Worm (Caenorhabditis elegans) whole organism, young adult: Measurements from ENCODE around the gene W08G11.1.

Experiments
- B0019.2 ChIP-seq: fragments of 200-800 bp; sonication (Bioruptor generic); conservative IDR thresholded peaks from 2 replicates; pipeline ENCODE4 v1.3.6; 2022; ENCODE audit warnings: missing genetic modification reagents, missing genetic modification characterization, missing compliant biosample characterization
- D2030.7 ChIP-seq: fragments of 200-800 bp; sonication (Bioruptor generic); IDR thresholded peaks from 2 replicates; pipeline ENCODE4 v1.3.6; 2022; ENCODE audit warnings: missing genetic modification reagents, missing genetic modification characterization, missing compliant biosample characterization
- F22D6.2 ChIP-seq: sonication (generic microtip); optimal IDR thresholded peaks from 2 replicates; lab custom pipeline; 2016; ENCODE audit warnings: mild to moderate bottlenecking, missing genetic modification characterization, missing compliant biosample characterization
- T07F8.4 ChIP-seq: sonication (generic microtip); optimal IDR thresholded peaks from 2 replicates; lab custom pipeline; 2016; ENCODE audit warnings: mild to moderate bottlenecking, missing genetic modification characterization, moderate library complexity, missing compliant biosample characterization
- Y56A3A.18 ChIP-seq: fragments of 200-800 bp; sonication (Bioruptor generic); IDR thresholded peaks from 2 replicates; pipeline ENCODE4 v1.3.6; 2022; ENCODE audit warnings: missing genetic modification reagents, missing genetic modification characterization, missing compliant biosample characterization
- athp-1 ChIP-seq: sonication (generic microtip); optimal IDR thresholded peaks from 2 replicates; lab custom pipeline; 2017; ENCODE audit warnings: mild to moderate bottlenecking, missing genetic modification characterization, missing compliant biosample characterization
- attf-3 ChIP-seq: fragments of 200-800 bp; sonication (Bioruptor generic); conservative IDR thresholded peaks from 2 replicates; pipeline ENCODE4 v1.3.6; 2022; ENCODE audit warnings: missing genetic modification reagents, missing genetic modification characterization, missing compliant biosample characterization
- attf-6 ChIP-seq: fragments of 200-800 bp; sonication (Bioruptor generic); IDR thresholded peaks from 2 replicates; pipeline ENCODE4 v1.3.6; 2022; ENCODE audit warnings: missing genetic modification reagents, missing genetic modification characterization, missing compliant biosample characterization
- cebp-1 ChIP-seq, 2 experiments: fragments of 200-800 bp in 1 of 2; sonication (Bioruptor generic) in 1 of 2; sonication (generic microtip) in 1 of 2; IDR thresholded peaks in 1 of 2; optimal IDR thresholded peaks in 1 of 2; 2 replicates each; pipeline versions ENCODE4 v1.3.6 to Lab custom; 2017 to 2022; ENCODE audit warnings: missing compliant biosample characterization in 2 of 2, missing genetic modification characterization in 2 of 2, mild to moderate bottlenecking in 1 of 2, missing genetic modification reagents in 1 of 2, moderate library complexity in 1 of 2
- ceh-58 ChIP-seq: fragments of 200-800 bp; sonication (Bioruptor generic); IDR thresholded peaks from 2 replicates; pipeline ENCODE4 v1.3.6; 2022; ENCODE audit warnings: missing genetic modification characterization, missing compliant biosample characterization
- dpff-1 ChIP-seq: sonication (generic microtip); optimal IDR thresholded peaks from 2 replicates; lab custom pipeline; 2017; ENCODE audit warnings: mild to moderate bottlenecking, missing genetic modification characterization, missing compliant biosample characterization
- dpl-1 ChIP-seq: fragments of 150-350 bp; optimal IDR thresholded peaks from 2 replicates; lab custom pipeline; 2014; ENCODE audit warnings: missing biosample characterization, missing genetic modification reagents, missing genetic modification characterization
- efl-1 ChIP-seq: fragments of 150-350 bp; optimal IDR thresholded peaks from 2 replicates; lab custom pipeline; 2014; ENCODE audit warnings: missing biosample characterization, missing genetic modification reagents, missing genetic modification characterization
- hmg-1.2 ChIP-seq: fragments of 200-800 bp; sonication (Bioruptor generic); IDR thresholded peaks from 2 replicates; pipeline ENCODE4 v1.3.6; 2022; ENCODE audit warnings: missing genetic modification reagents, missing genetic modification characterization, missing compliant biosample characterization
- let-607 ChIP-seq, 2 experiments: fragments of 200-800 bp in 1 of 2; sonication (Bioruptor generic) in 1 of 2; sonication (generic microtip) in 1 of 2; optimal IDR thresholded peaks; 2 replicates each; lab custom pipeline; 2016 to 2018; ENCODE audit warnings: mild to moderate bottlenecking in 2 of 2, missing compliant biosample characterization in 2 of 2, missing genetic modification characterization in 2 of 2, moderate library complexity in 2 of 2, missing genotype in 1 of 2
- lin-26 ChIP-seq: fragments of 200-800 bp; sonication (Bioruptor generic); IDR thresholded peaks from 2 replicates; pipeline ENCODE4 v1.3.6; 2022; ENCODE audit warnings: missing genetic modification reagents, missing genetic modification characterization, missing compliant biosample characterization
- lin-40 ChIP-seq: sonication (generic microtip); optimal IDR thresholded peaks from 2 replicates; lab custom pipeline; 2016; ENCODE audit warnings: missing genetic modification characterization, mild to moderate bottlenecking, missing compliant biosample characterization, missing genotype, missing genetic modification reagents
- lin-54 ChIP-seq: fragments of 200-800 bp; sonication (Bioruptor generic); optimal IDR thresholded peaks from 2 replicates; lab custom pipeline; 2018; ENCODE audit warnings: mild to moderate bottlenecking, missing genetic modification characterization, missing compliant biosample characterization
- lsl-1 ChIP-seq: fragments of 200-800 bp; sonication (Bioruptor generic); optimal IDR thresholded peaks from 2 replicates; lab custom pipeline; 2018; ENCODE audit warnings: mild to moderate bottlenecking, missing genetic modification characterization, moderate library complexity, missing compliant biosample characterization
- madf-6 ChIP-seq: fragments of 200-800 bp; sonication (Bioruptor generic); IDR thresholded peaks from 2 replicates; pipeline ENCODE4 v1.3.6; 2022; ENCODE audit warnings: missing genetic modification reagents, missing genetic modification characterization, missing compliant biosample characterization
- mcd-1 ChIP-seq: fragments of 200-800 bp; sonication (Bioruptor generic); IDR thresholded peaks from 2 replicates; pipeline ENCODE4 v1.3.6; 2022; ENCODE audit warnings: missing genetic modification reagents, missing genetic modification characterization, missing compliant biosample characterization
- nfyb-1 ChIP-seq: fragments of 200-800 bp; sonication (Bioruptor generic); IDR thresholded peaks from 2 replicates; pipeline ENCODE4 v1.3.6; 2022; ENCODE audit warnings: missing genetic modification reagents, missing genetic modification characterization, missing compliant biosample characterization
- nhr-27 ChIP-seq: fragments of 200-800 bp; sonication (Bioruptor generic); optimal IDR thresholded peaks from 2 replicates; lab custom pipeline; 2018; ENCODE audit warnings: mild to moderate bottlenecking, missing genetic modification characterization, moderate library complexity, missing compliant biosample characterization
- nhr-80 ChIP-seq: sonication (generic microtip); optimal IDR thresholded peaks from 2 replicates; lab custom pipeline; 2016; ENCODE audit warnings: missing genetic modification characterization, missing compliant biosample characterization
- pbrm-1 ChIP-seq: fragments of 200-800 bp; sonication (Bioruptor generic); IDR thresholded peaks from 2 replicates; pipeline ENCODE4 v1.3.6; 2022; ENCODE audit warnings: missing genetic modification reagents, missing genetic modification characterization, missing compliant biosample characterization
- sdz-38 ChIP-seq: sonication (generic microtip); optimal IDR thresholded peaks from 2 replicates; lab custom pipeline; 2016; ENCODE audit warnings: missing genotype, missing genetic modification characterization, missing compliant biosample characterization
- sea-2 ChIP-seq: fragments of 200-800 bp; sonication (Bioruptor generic); IDR thresholded peaks from 2 replicates; pipeline ENCODE4 v1.3.6; 2022; ENCODE audit warnings: missing genetic modification characterization, missing compliant biosample characterization
- snpc-1.3 ChIP-seq: sonication (generic microtip); optimal IDR thresholded peaks from 2 replicates; lab custom pipeline; 2017; ENCODE audit warnings: missing genetic modification characterization, mild to moderate bottlenecking, missing compliant biosample characterization, antibody characterized with exemption, moderate library complexity, missing genotype, missing genetic modification reagents; ENCODE audit not compliant: insufficient read depth
- snpc-4 ChIP-seq, 5 experiments: fragments of 150-350 bp in 1 of 5; sonication (generic microtip) in 4 of 5; optimal IDR thresholded peaks; 2 replicates each; lab custom pipeline; 2014 to 2018; ENCODE audit warnings: missing genetic modification characterization in 5 of 5, missing biosample characterization in 3 of 5, antibody characterized with exemption in 2 of 5, mild to moderate bottlenecking in 2 of 5, missing compliant biosample characterization in 2 of 5, missing genotype in 2 of 5, moderate library complexity in 2 of 5, missing genetic modification reagents in 1 of 5
- somi-1 ChIP-seq: fragments of 200-800 bp; sonication (Bioruptor generic); optimal IDR thresholded peaks from 2 replicates; lab custom pipeline; 2018; ENCODE audit warnings: mild to moderate bottlenecking, missing genetic modification characterization, missing compliant biosample characterization
- tbp1 ChIP-seq: fragments of 200-800 bp; sonication (Bioruptor generic); optimal IDR thresholded peaks from 2 replicates; lab custom pipeline; 2018; ENCODE audit warnings: mild to moderate bottlenecking, missing genetic modification characterization, missing compliant biosample characterization
- ztf-26 ChIP-seq: sonication (generic microtip); optimal IDR thresholded peaks from 2 replicates; lab custom pipeline; 2017; ENCODE audit warnings: missing genetic modification characterization, missing compliant biosample characterization

W08G11.1 gene

DNA sequence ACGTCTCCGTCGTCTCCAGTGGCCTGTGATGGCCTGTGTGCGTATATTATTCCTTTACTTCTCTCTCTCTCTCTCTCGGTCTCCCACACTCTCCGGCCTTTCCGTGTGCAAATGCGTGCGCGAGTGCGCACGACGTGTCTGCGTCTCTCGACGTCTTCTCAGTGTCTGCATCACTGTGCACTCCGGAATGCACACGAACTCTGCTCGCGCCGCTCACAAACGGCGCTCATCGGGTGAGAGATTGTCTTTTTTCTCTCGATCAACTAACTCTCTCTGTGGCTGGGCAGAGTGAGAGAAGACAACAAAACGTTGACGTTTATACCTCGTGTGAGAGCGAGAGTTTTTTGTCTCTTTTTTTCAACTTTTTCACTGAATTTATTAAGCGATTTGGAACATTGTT lies 9.1 kb downstream of the W08G11.1 start (continued):
- peak; percentile 83 for TF ChIP-seq athp-1 (tag; lab: Kevin White, UChicago)
- no peak for TF ChIP-seq B0019.2 (GFP tag; lab: Robert Waterston, UW)
- no peak for TF ChIP-seq sdz-38
- TF ChIP-seq lin-40 (tag; lab: Kevin White, UChicago) = peak; percentile 90

DNA sequence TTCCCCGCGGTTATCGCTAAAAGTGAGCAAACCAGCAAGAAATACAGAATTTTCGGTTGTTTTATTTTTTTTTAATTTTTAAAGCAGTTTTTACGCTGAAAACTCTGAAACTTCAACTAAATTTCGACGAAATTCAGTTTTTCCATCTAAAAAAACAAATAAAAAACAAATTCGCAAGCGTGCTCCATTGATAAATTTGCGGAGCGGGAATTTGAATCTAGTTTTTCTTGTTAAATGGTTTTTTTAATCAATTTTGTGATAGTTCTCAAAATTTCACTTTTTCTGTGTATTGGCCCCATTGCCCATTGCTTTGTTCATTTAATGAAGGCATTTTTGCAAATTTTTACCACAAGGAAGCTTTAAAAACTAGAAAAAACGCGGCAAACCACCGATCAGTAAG lies 9.9 kb downstream of the W08G11.1 start:
- peak; percentile 13 for TF ChIP-seq tbp1 (GFP tag; lab: Kevin White, UChicago)
- peak; percentile 84 for TF ChIP-seq efl-1 (GFP tag; lab: Kevin White, UChicago)
- TF ChIP-seq attf-6 (GFP tag; lab: Robert Waterston, UW) = 0 out of 2 replicates have a peak, but pooled peaks have one; percentile 48
- TF ChIP-seq ztf-26 (tag; lab: Kevin White, UChicago) = no peak
- 0 out of 2 replicates have a peak, but pooled peaks have one; percentile 38 for TF ChIP-seq pbrm-1 (GFP tag; lab: Robert Waterston, UW)
- no peak for TF ChIP-seq snpc-4 (GFP tag; optimal IDR thresholded peaks at IDR 0.05; lab: Kevin White, UChicago)
- no peak for TF ChIP-seq snpc-4 (tag; optimal IDR thresholded peaks at IDR 0.05; lab: Kevin White, UChicago)
- TF ChIP-seq lsl-1 = peak; percentile 53
- TF ChIP-seq athp-1 (tag; lab: Kevin White, UChicago) = peak; percentile 26
- TF ChIP-seq somi-1 = no peak
- peak; percentile 87 for TF ChIP-seq lin-54 (GFP tag; lab: Kevin White, UChicago)
- peak; percentile 20 for TF ChIP-seq snpc-1.3 (tag; lab: Kevin White, UChicago)
- TF ChIP-seq T07F8.4 (tag; lab: Kevin White, UChicago) = no peak
- TF ChIP-seq attf-3 = no peak
- peak; percentile 74 for TF ChIP-seq dpl-1
- no peak for TF ChIP-seq F22D6.2 (tag; lab: Kevin White, UChicago)
- TF ChIP-seq mcd-1 (GFP tag; lab: Robert Waterston, UW) = peak; percentile 85
- no peak for TF ChIP-seq let-607 (tag; optimal IDR thresholded peaks at IDR 0.05; lab: Kevin White, UChicago)
- TF ChIP-seq D2030.7 (GFP tag; lab: Robert Waterston, UW) = peak; percentile 61
- no peak for TF ChIP-seq dpff-1
- no peak for TF ChIP-seq sea-2 (GFP tag; lab: Robert Waterston, UW)
- peak; percentile 41; the same call in 1 of the 2 replicates for TF ChIP-seq madf-6 (GFP tag; lab: Robert Waterston, UW)

DNA sequence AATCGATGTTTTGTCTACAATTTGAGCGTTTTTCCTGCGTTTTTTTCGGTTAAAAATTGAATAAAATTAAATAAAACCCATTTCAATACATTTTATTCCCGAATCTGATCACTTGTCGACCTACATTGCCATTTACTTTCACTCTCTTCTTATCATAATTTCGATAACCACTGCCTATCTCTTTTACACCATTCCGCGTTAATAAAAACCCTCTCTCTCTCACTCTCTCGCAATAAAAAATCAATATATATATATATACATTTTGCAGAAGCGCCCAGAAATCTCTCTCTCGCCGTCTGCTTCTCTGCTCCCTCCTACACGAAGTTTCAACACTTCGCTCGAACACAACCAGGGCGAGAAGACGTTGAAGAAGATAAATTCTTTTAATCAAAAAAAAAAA lies 10.4 kb downstream of the W08G11.1 start, which contains the start of gene pptr-1:
Gene pptr-1, plus strand, starts transcription at position 269 of the 400 bp plus-strand sequence.
- TF ChIP-seq hmg-1.2 (GFP tag; lab: Robert Waterston, UW) (peak; percentile 32; the same call in 1 of the 2 replicates), nhr-80 (tag; lab: Kevin White, UChicago) (peak; percentile 47), lin-40 (tag; lab: Kevin White, UChicago) (peak; percentile 20), Y56A3A.18 (GFP tag; lab: Robert Waterston, UW) (0 out of 2 replicates have a peak, but pooled peaks have one; percentile 12), cebp-1 (GFP tag; IDR thresholded peaks at IDR 0.05; lab: Robert Waterston, UW) (no peak), cebp-1 (tag; optimal IDR thresholded peaks at IDR 0.05; lab: Kevin White, UChicago) (peak; percentile 4), nhr-27 (tag; lab: Kevin White, UChicago) (no peak), lin-26 (GFP tag; lab: Robert Waterston, UW) (no peak)

DNA sequence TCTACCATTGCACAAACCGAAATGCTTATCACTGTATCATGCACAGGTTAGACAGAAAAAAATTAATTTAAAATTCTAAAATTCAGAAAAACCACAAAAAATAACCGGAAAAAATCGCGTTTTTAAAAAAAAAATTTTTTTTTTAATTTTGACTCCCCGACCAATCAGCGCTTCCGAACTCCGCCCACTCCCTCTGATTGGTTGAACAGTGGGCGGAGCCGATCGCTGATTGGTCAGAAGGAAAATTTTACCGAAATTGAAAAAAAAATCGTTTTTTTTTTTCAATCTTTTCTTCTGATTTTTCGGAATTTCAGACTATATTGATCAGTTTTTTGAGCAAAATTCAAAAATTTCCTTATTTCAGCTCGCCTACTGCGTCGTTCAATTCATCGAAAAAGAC lies 14.5 kb downstream of the W08G11.1 start:
- TF ChIP-seq let-607 (tag; optimal IDR thresholded peaks at IDR 0.05; lab: Kevin White, UChicago) (no peak), ceh-58 (GFP tag; lab: Robert Waterston, UW) (no peak), nfyb-1 (peak; percentile 98), attf-3 (no peak)
